Worm (Caenorhabditis elegans) whole organism, young adult: Measurements from ENCODE around the gene srt-68.

ENCODE experiments used
- B0336.3 ChIP-seq: fragments of 200-800 bp; sonication (Bioruptor generic); IDR thresholded peaks from 2 replicates; pipeline ENCODE4 v1.3.6; 2022; ENCODE audit warnings: missing genetic modification characterization, missing compliant biosample characterization
- C06A6.2 ChIP-seq: fragments of 200-800 bp; sonication (Bioruptor generic); conservative IDR thresholded peaks from 2 replicates; pipeline ENCODE4 v1.3.6; 2022; ENCODE audit warnings: missing genetic modification characterization, missing compliant biosample characterization
- D2030.7 ChIP-seq: fragments of 200-800 bp; sonication (Bioruptor generic); IDR thresholded peaks from 2 replicates; pipeline ENCODE4 v1.3.6; 2022; ENCODE audit warnings: missing genetic modification reagents, missing genetic modification characterization, missing compliant biosample characterization
- F37B4.10 ChIP-seq: fragments of 200-800 bp; sonication (Bioruptor generic); IDR thresholded peaks from 2 replicates; pipeline ENCODE4 v1.3.6; 2022; ENCODE audit warnings: missing genetic modification characterization, missing compliant biosample characterization
- F39B2.1 ChIP-seq: fragments of 200-800 bp; sonication (Bioruptor generic); IDR thresholded peaks from 2 replicates; pipeline ENCODE4 v1.3.6; 2022; ENCODE audit warnings: missing genetic modification reagents, missing genetic modification characterization, missing compliant biosample characterization
- F49E8.2 ChIP-seq: sonication (generic microtip); optimal IDR thresholded peaks from 3 replicates; lab custom pipeline; 2017; ENCODE audit warnings: missing genetic modification characterization, mild to moderate bottlenecking, missing compliant biosample characterization, antibody characterized with exemption, moderate library complexity; ENCODE audit not compliant: insufficient read depth
- F57C9.4 ChIP-seq: sonication (generic microtip); optimal IDR thresholded peaks from 2 replicates; lab custom pipeline; 2017; ENCODE audit warnings: mild to moderate bottlenecking, missing genetic modification characterization, missing compliant biosample characterization
- K11D2.4 ChIP-seq: fragments of 200-800 bp; sonication (Bioruptor generic); IDR thresholded peaks from 2 replicates; pipeline ENCODE4 v1.3.6; 2022; ENCODE audit warnings: missing genetic modification reagents, missing genetic modification characterization, missing compliant biosample characterization
- Y53G8AR.9 ChIP-seq: fragments of 200-800 bp; sonication (Bioruptor generic); conservative IDR thresholded peaks from 2 replicates; pipeline ENCODE4 v1.3.6; 2022; ENCODE audit warnings: missing genetic modification reagents, missing genetic modification characterization, missing compliant biosample characterization
- Y95B8A.8 ChIP-seq: fragments of 200-800 bp; sonication (Bioruptor generic); IDR thresholded peaks from 2 replicates; pipeline ENCODE4 v1.3.6; 2022; ENCODE audit warnings: missing genetic modification reagents, missing genetic modification characterization, missing compliant biosample characterization
- ZK185.1 ChIP-seq: sonication (generic microtip); optimal IDR thresholded peaks from 2 replicates; lab custom pipeline; 2016; ENCODE audit warnings: mild to moderate bottlenecking, missing genetic modification characterization, missing compliant biosample characterization; ENCODE audit not compliant: poor library complexity, severe bottlenecking
- attf-3 ChIP-seq: fragments of 200-800 bp; sonication (Bioruptor generic); conservative IDR thresholded peaks from 2 replicates; pipeline ENCODE4 v1.3.6; 2022; ENCODE audit warnings: missing genetic modification reagents, missing genetic modification characterization, missing compliant biosample characterization
- ceh-40 ChIP-seq: fragments of 200-800 bp; sonication (Bioruptor generic); IDR thresholded peaks from 2 replicates; pipeline ENCODE4 v1.3.6; 2022; ENCODE audit warnings: missing genetic modification characterization, missing compliant biosample characterization
- ceh-91 ChIP-seq: fragments of 200-800 bp; sonication (Bioruptor generic); IDR thresholded peaks from 2 replicates; pipeline ENCODE4 v1.3.6; 2022; ENCODE audit warnings: missing genetic modification reagents, missing genetic modification characterization, missing compliant biosample characterization
- die-1 ChIP-seq: sonication (generic microtip); optimal IDR thresholded peaks from 2 replicates; lab custom pipeline; 2016; ENCODE audit warnings: missing genotype, mild to moderate bottlenecking, missing genetic modification characterization, missing compliant biosample characterization
- dox-1 ChIP-seq: fragments of 200-800 bp; sonication (Bioruptor generic); IDR thresholded peaks from 2 replicates; pipeline ENCODE4 v1.3.6; 2022; ENCODE audit warnings: missing genetic modification reagents, missing genetic modification characterization, missing compliant biosample characterization
- gei-17 ChIP-seq: fragments of 200-800 bp; sonication (Bioruptor generic); optimal IDR thresholded peaks from 2 replicates; lab custom pipeline; 2018; ENCODE audit warnings: mild to moderate bottlenecking, missing genetic modification characterization, missing compliant biosample characterization
- hlh-26 ChIP-seq: fragments of 200-800 bp; sonication (Bioruptor generic); conservative IDR thresholded peaks from 2 replicates; pipeline ENCODE4 v1.3.6; 2022; ENCODE audit warnings: missing genetic modification reagents, missing genetic modification characterization, missing compliant biosample characterization
- lag-1 ChIP-seq: fragments of 200-800 bp; sonication (Bioruptor generic); IDR thresholded peaks from 2 replicates; pipeline ENCODE4 v1.3.6; 2022; ENCODE audit warnings: missing genetic modification reagents, missing genetic modification characterization, missing compliant biosample characterization
- let-526 ChIP-seq: fragments of 200-800 bp; sonication (Bioruptor generic); IDR thresholded peaks from 2 replicates; pipeline ENCODE4 v1.3.6; 2022; ENCODE audit warnings: missing genetic modification reagents, missing genetic modification characterization, missing compliant biosample characterization
- lin-26 ChIP-seq: fragments of 200-800 bp; sonication (Bioruptor generic); IDR thresholded peaks from 2 replicates; pipeline ENCODE4 v1.3.6; 2022; ENCODE audit warnings: missing genetic modification reagents, missing genetic modification characterization, missing compliant biosample characterization
- lin-35 ChIP-seq, 3 experiments: fragments of 150-350 bp in 2 of 3; sonication (generic microtip) in 1 of 3; optimal IDR thresholded peaks; 2 replicates each; lab custom pipeline; 2014 to 2018; ENCODE audit warnings: missing biosample characterization in 3 of 3, missing genetic modification characterization in 3 of 3, missing genetic modification reagents in 3 of 3
- lin-54 ChIP-seq: fragments of 200-800 bp; sonication (Bioruptor generic); optimal IDR thresholded peaks from 2 replicates; lab custom pipeline; 2018; ENCODE audit warnings: mild to moderate bottlenecking, missing genetic modification characterization, missing compliant biosample characterization
- lsy-27 ChIP-seq: sonication (generic microtip); optimal IDR thresholded peaks from 2 replicates; lab custom pipeline; 2017; ENCODE audit warnings: missing genetic modification characterization, mild to moderate bottlenecking, missing compliant biosample characterization, antibody characterized with exemption, missing genotype, borderline replicate concordance; ENCODE audit not compliant: insufficient read depth
- madf-10 ChIP-seq: sonication (generic microtip); optimal IDR thresholded peaks from 2 replicates; lab custom pipeline; 2016; ENCODE audit warnings: mild to moderate bottlenecking, missing genetic modification characterization, missing compliant biosample characterization
- madf-3 ChIP-seq: fragments of 200-800 bp; sonication (Bioruptor generic); IDR thresholded peaks from 2 replicates; pipeline ENCODE4 v1.3.6; 2022; ENCODE audit warnings: missing genetic modification reagents, missing genetic modification characterization, missing compliant biosample characterization
- madf-6 ChIP-seq: fragments of 200-800 bp; sonication (Bioruptor generic); IDR thresholded peaks from 2 replicates; pipeline ENCODE4 v1.3.6; 2022; ENCODE audit warnings: missing genetic modification reagents, missing genetic modification characterization, missing compliant biosample characterization
- mel-28 ChIP-seq: sonication (generic microtip); optimal IDR thresholded peaks from 2 replicates; lab custom pipeline; 2016; ENCODE audit warnings: borderline replicate concordance, mild to moderate bottlenecking, missing genetic modification characterization, missing compliant biosample characterization
- nhr-80 ChIP-seq: sonication (generic microtip); optimal IDR thresholded peaks from 2 replicates; lab custom pipeline; 2016; ENCODE audit warnings: missing genetic modification characterization, missing compliant biosample characterization
- sdz-38 ChIP-seq: sonication (generic microtip); optimal IDR thresholded peaks from 2 replicates; lab custom pipeline; 2016; ENCODE audit warnings: missing genotype, missing genetic modification characterization, missing compliant biosample characterization
- snpc-1.1 ChIP-seq: sonication (generic microtip); optimal IDR thresholded peaks from 2 replicates; lab custom pipeline; 2017; ENCODE audit warnings: missing genetic modification characterization, mild to moderate bottlenecking, missing compliant biosample characterization, antibody characterized with exemption, moderate library complexity, missing genotype, missing genetic modification reagents; ENCODE audit not compliant: insufficient read depth
- snpc-1.3 ChIP-seq: sonication (generic microtip); optimal IDR thresholded peaks from 2 replicates; lab custom pipeline; 2017; ENCODE audit warnings: missing genetic modification characterization, mild to moderate bottlenecking, missing compliant biosample characterization, antibody characterized with exemption, moderate library complexity, missing genotype, missing genetic modification reagents; ENCODE audit not compliant: insufficient read depth
- snpc-3.4 ChIP-seq: sonication (generic microtip); optimal IDR thresholded peaks from 2 replicates; lab custom pipeline; 2017; ENCODE audit warnings: missing genetic modification characterization, mild to moderate bottlenecking, missing compliant biosample characterization, antibody characterized with exemption, moderate library complexity, missing genotype, missing genetic modification reagents
- somi-1 ChIP-seq: fragments of 200-800 bp; sonication (Bioruptor generic); optimal IDR thresholded peaks from 2 replicates; lab custom pipeline; 2018; ENCODE audit warnings: mild to moderate bottlenecking, missing genetic modification characterization, missing compliant biosample characterization
- xnd-1 ChIP-seq: sonication (generic microtip); optimal IDR thresholded peaks from 2 replicates; lab custom pipeline; 2016; ENCODE audit warnings: missing genotype, missing genetic modification reagents, missing genetic modification characterization, missing compliant biosample characterization
- ztf-3 ChIP-seq: fragments of 200-800 bp; sonication (Bioruptor generic); optimal IDR thresholded peaks from 2 replicates; lab custom pipeline; 2018; ENCODE audit warnings: mild to moderate bottlenecking, missing genetic modification characterization, missing compliant biosample characterization

Gene srt-68

ce11 chrV:5252016-5252415 is at the start of gene srt-68:
TSS of gene srt-68 (minus strand) at chrV:5252116.
- TF ChIP-seq ZK185.1 (no peak), Y95B8A.8 (GFP tag; lab: Robert Waterston, UW) (no peak), snpc-3.4 (no peak), lin-26 (GFP tag; lab: Robert Waterston, UW) (no peak), B0336.3 (GFP tag; lab: Robert Waterston, UW) (no peak), die-1 (tag; lab: Kevin White, UChicago) (no peak), D2030.7 (GFP tag; lab: Robert Waterston, UW) (no peak), K11D2.4 (no peak), ceh-91 (GFP tag; lab: Robert Waterston, UW) (no peak), xnd-1 (tag; lab: Kevin White, UChicago) (no peak), ceh-40 (GFP tag; lab: Robert Waterston, UW) (no peak), mel-28 (tag; lab: Kevin White, UChicago) (no peak), madf-6 (no peak)

- TF ChIP-seq F37B4.10 (GFP tag; lab: Robert Waterston, UW), result no peak
- no peak for TF ChIP-seq D2030.7 (GFP tag; lab: Robert Waterston, UW)
- no peak for TF ChIP-seq madf-10 (tag; lab: Kevin White, UChicago)
- TF ChIP-seq somi-1 (GFP tag; lab: Kevin White, UChicago), result no peak
- no peak for TF ChIP-seq let-526 (GFP tag; lab: Robert Waterston, UW)
- TF ChIP-seq nhr-80, result no peak
- no peak for TF ChIP-seq attf-3 (GFP tag; lab: Robert Waterston, UW)
- no peak for TF ChIP-seq Y53G8AR.9 (GFP tag; lab: Robert Waterston, UW)
- no peak for TF ChIP-seq ceh-91 (GFP tag; lab: Robert Waterston, UW)
- no peak for TF ChIP-seq F57C9.4 (tag; lab: Kevin White, UChicago)
- no peak for TF ChIP-seq lsy-27 (tag; lab: Kevin White, UChicago)
- no peak for TF ChIP-seq lin-35 (GFP tag; optimal IDR thresholded peaks at IDR 0.05; lab: Kevin White, UChicago)
- TF ChIP-seq madf-3 (GFP tag; lab: Robert Waterston, UW), result no peak
- TF ChIP-seq C06A6.2 (GFP tag; lab: Robert Waterston, UW), result no peak
- TF ChIP-seq lag-1 (GFP tag; lab: Robert Waterston, UW), result no peak
- TF ChIP-seq snpc-1.3 (tag; lab: Kevin White, UChicago), result no peak
- TF ChIP-seq B0336.3 (GFP tag; lab: Robert Waterston, UW), result no peak
- TF ChIP-seq ztf-3 (GFP tag; lab: Kevin White, UChicago), result no peak
- no peak for TF ChIP-seq die-1 (tag; lab: Kevin White, UChicago)
- TF ChIP-seq lin-54 (GFP tag; lab: Kevin White, UChicago), result no peak
- TF ChIP-seq, all 124 proteins: peak for 0
Observed at ce11 chrV:5301226-5301625, 49.3 kb upstream of the srt-68 start.

ce11 chrV:5297740-5298139 is 45.8 kb upstream of the srt-68 start:
- TF ChIP-seq dox-1 (GFP tag; lab: Robert Waterston, UW), result no peak
- TF ChIP-seq nhr-80, result no peak
- TF ChIP-seq F39B2.1 (GFP tag; lab: Robert Waterston, UW), result no peak
- no peak for TF ChIP-seq xnd-1 (tag; lab: Kevin White, UChicago)
- TF ChIP-seq snpc-1.1 (tag; lab: Kevin White, UChicago), result no peak
- no peak for TF ChIP-seq F49E8.2
- no peak for TF ChIP-seq hlh-26 (GFP tag; lab: Robert Waterston, UW)
- no peak for TF ChIP-seq sdz-38 (tag; lab: Kevin White, UChicago)
- TF ChIP-seq attf-3 (GFP tag; lab: Robert Waterston, UW), result no peak
- TF ChIP-seq gei-17 (GFP tag; lab: Kevin White, UChicago), result no peak
- no peak for TF ChIP-seq lin-26 (GFP tag; lab: Robert Waterston, UW)
